Fruit fly (Drosophila melanogaster) S2 (cell line): Measurements from ENCODE around the gene CG8236.

ENCODE experiments used
- CG8478 ChIP-seq: fragments of >200 bp; optimal IDR thresholded peaks from 2 replicates; lab custom pipeline; 2018
- CTCF ChIP-seq, 2 experiments: fragments of >200 bp; optimal IDR thresholded peaks; 2 replicates each; lab custom pipeline; 2018

DNA sequence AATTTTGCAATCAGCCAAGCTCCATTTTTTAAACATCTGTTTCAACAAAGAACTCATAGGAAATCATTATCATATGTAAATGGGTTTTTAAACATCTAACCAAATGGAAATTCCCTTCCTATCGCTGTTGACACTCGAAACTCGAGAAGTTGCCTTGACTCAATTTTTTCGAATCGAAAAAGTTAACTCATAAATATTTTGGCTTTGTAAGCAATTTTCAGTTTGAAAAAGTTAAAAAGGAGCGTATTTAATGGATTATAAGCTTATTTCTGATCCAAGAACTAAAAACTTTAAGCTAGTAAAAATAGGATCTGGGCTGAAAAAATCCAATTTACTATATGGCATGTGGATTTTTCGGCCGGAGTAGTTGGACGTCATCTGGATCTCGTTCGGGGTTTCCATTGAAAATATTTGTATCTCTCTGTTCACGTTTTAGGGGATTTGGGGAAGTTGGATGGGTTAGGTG is 44.0 kb downstream of the CG8236 start, which contains the start of gene CG9837:
- TF ChIP-seq CG8478 (lab: Kevin White, UChicago) (no peak), CTCF (optimal IDR thresholded peaks at IDR 0.05; lab: Kevin White, UChicago) (no peak)
